Worm (Caenorhabditis elegans) whole organism, young adult: Measurements from ENCODE around the gene srxa-13.
"Not testable (repeated sequence)": the region's sequence is repeated elsewhere in the genome, so short reads cannot be mapped to it uniquely, and the experiment has no call there.

ENCODE experiments used
- dox-1 ChIP-seq: fragments of 200-800 bp; sonication (Bioruptor generic); IDR thresholded peaks from 2 replicates; pipeline ENCODE4 v1.3.6; 2022; ENCODE audit warnings: missing genetic modification reagents, missing genetic modification characterization, missing compliant biosample characterization
- dpff-1 ChIP-seq: sonication (generic microtip); optimal IDR thresholded peaks from 2 replicates; lab custom pipeline; 2017; ENCODE audit warnings: mild to moderate bottlenecking, missing genetic modification characterization, missing compliant biosample characterization
- hmg-1.2 ChIP-seq: fragments of 200-800 bp; sonication (Bioruptor generic); IDR thresholded peaks from 2 replicates; pipeline ENCODE4 v1.3.6; 2022; ENCODE audit warnings: missing genetic modification reagents, missing genetic modification characterization, missing compliant biosample characterization
- mcd-1 ChIP-seq: fragments of 200-800 bp; sonication (Bioruptor generic); IDR thresholded peaks from 2 replicates; pipeline ENCODE4 v1.3.6; 2022; ENCODE audit warnings: missing genetic modification reagents, missing genetic modification characterization, missing compliant biosample characterization
- xnd-1 ChIP-seq: sonication (generic microtip); optimal IDR thresholded peaks from 2 replicates; lab custom pipeline; 2016; ENCODE audit warnings: missing genotype, missing genetic modification reagents, missing genetic modification characterization, missing compliant biosample characterization
- ztf-22 ChIP-seq: fragments of 200-800 bp; sonication (Bioruptor generic); optimal IDR thresholded peaks from 2 replicates; lab custom pipeline; 2018; ENCODE audit warnings: mild to moderate bottlenecking, missing genetic modification characterization, moderate library complexity, missing compliant biosample characterization
- ztf-28 ChIP-seq: fragments of 200-800 bp; sonication (Bioruptor generic); IDR thresholded peaks from 2 replicates; pipeline ENCODE4 v1.3.6; 2022; ENCODE audit warnings: missing genetic modification reagents, missing genetic modification characterization, missing compliant biosample characterization

DNA sequence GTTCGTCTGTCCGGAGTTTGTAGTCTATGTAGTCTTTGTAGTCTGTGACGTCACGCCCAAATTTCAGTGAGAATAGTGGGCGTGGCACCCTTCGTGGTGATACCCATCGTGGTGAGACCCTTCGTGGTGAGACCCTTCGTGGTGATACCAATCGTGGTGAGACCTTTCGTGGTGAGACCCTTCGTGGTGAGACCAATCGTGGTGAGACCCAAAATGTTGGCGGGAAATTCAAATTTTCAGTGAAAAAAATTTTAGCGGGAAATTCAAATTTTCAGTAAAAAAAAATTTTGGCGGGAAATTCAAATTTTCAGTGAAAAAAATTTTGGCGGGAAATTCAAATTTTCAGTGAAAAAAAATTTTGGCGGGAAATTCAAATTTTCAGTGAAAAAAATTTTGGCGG, 47.4 kb upstream of the srxa-13 start:
- TF ChIP-seq xnd-1 (tag; lab: Kevin White, UChicago); dpff-1 (tag; lab: Kevin White, UChicago); hmg-1.2 (GFP tag; lab: Robert Waterston, UW); dox-1 (GFP tag; lab: Robert Waterston, UW); mcd-1 (GFP tag; lab: Robert Waterston, UW); ztf-22 (GFP tag; lab: Kevin White, UChicago); ztf-28 (GFP tag; lab: Robert Waterston, UW): not testable (repeated sequence)
